Fruit fly (Drosophila melanogaster) ovary, adult (tissue): ENCODE measurements around the gene fiz.

ENCODE experiments used
- CG17801 ChIP-seq: fragments of 200-800 bp; optimal IDR thresholded peaks from 2 replicates; lab custom pipeline; 2019; ENCODE audit warnings: missing biosample characterization, mild to moderate bottlenecking, missing genetic modification characterization, moderate library complexity; ENCODE audit not compliant: partially characterized antibody

Gene fiz

dm6 chrX:14885554-14885953, 24.0 kb downstream of the fiz start:
- TF ChIP-seq CG17801 (GFP tag; lab: Kevin White, UChicago), result no peak

DNA sequence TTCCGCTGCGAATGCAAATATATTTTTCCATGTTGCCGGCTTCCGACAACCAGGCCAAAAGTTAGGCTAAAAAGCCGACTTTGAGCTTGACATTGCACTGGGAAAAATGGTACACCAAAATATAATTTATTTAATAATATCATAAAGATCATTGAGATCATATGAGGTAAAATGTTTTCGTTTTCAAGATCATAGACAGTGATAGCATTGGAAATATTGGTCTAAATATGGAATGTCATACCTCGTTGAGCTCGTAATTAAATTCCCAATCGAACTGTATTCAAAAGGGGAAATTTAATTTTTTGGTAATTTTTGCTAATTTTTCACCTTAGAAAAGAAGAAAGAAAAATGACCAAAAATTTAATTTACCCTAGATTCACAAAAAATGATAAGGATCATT, 25.5 kb downstream of the fiz start:
- no peak for TF ChIP-seq CG17801 (GFP tag; lab: Kevin White, UChicago)

- TF ChIP-seq CG17801 (GFP tag; lab: Kevin White, UChicago), result peak; percentile 46
Observed at dm6 chrX:14882536-14883118, 26.9 kb downstream of the fiz start, which contains the start of the genes CG45064 and CG45065. TSS of gene CG45064 (minus strand) at chrX:14882586. TSS of gene CG45065 (minus strand) at chrX:14882586.

DNA sequence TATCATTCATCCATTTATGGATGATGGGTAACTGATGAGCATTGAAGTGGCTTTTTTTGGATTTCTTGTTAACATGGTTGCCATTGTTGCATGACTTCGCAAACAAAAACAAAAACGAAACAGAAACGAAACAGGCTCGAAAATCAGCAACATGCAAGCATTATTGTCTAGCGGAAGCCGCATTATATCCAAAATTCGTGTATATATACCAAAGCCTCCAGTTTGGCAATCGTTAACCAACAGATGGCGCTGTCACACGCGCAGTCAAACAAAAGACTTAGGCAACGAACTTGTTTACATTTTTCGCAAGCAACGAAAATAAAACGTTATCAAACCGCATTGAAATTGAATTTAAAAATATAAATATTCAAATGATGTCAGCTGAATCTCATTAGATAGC, 30.6 kb downstream of the fiz start:
- no peak for TF ChIP-seq CG17801 (GFP tag; lab: Kevin White, UChicago)

DNA sequence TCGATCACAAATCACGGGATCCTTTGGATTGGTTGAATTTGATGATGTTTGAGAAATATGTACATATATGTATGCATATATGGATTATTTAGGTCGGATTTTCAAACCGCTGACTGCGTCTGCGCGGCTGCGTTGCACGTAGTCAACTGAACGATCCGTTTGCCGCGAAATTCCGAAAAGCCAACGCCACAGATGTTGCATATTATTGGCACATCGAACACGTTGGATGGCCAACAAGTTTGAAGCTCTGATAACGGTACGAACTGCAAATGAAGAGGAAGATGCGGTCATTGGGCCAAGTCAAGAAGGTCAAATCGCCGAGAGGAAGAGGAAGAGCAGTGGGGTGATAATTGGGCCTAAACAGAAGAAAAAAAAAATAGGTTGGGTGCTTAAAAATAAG, 38.5 kb downstream of the fiz start, which contains the start of gene CG9518:
TSS of gene CG9518 (minus strand) at position 154 of the 400 bp plus-strand sequence.
- TF ChIP-seq CG17801 (GFP tag; lab: Kevin White, UChicago), result no peak

dm6 chrX:14868414-14868813, 41.1 kb downstream of the fiz start:
- TF ChIP-seq CG17801 (GFP tag; lab: Kevin White, UChicago), result no peak

- no peak for TF ChIP-seq CG17801 (GFP tag; lab: Kevin White, UChicago)
Observed at dm6 chrX:14866911-14867310, 42.6 kb downstream of the fiz start.

- TF ChIP-seq CG17801 (GFP tag; lab: Kevin White, UChicago), result no peak
Observed at dm6 chrX:14862494-14862893, 47.0 kb downstream of the fiz start.

DNA sequence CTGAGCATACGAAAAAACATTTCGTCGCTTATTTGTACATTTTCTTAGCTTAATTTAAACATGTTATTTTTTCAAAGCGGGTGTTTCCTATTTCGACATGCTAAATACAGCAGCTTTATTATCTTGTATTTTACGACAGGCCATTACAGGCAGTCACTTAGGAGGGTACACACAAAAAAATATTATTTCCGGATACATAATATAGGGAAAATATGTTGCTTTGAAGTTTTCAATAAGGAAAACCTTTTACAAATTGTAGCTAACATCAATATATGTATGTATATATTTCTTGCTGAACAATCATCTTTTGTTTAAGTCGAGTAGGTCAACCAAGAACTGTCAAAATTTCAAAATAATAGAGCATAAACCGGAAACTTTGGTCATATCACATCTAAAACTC, 50.6 kb downstream of the fiz start, which contains the start of gene CG46399:
TSS of gene CG46399 (plus strand) at position 301 of the 400 bp plus-strand sequence.
- no peak for TF ChIP-seq CG17801 (GFP tag; lab: Kevin White, UChicago)

- no peak for TF ChIP-seq CG17801 (GFP tag; lab: Kevin White, UChicago)
Observed at dm6 chrX:14857883-14858282, 51.6 kb downstream of the fiz start.
